Fruit fly (Drosophila melanogaster): Measurements from ENCODE around the gene CG14711.

Gene CG14711

dm6 chr3R:11655873-11656374, 32.8 kb downstream of the CG14711 start, which contains the start of gene CG42327 (continued):
- TF ChIP-seq CG30403 (GFP tag; optimal IDR thresholded peaks at IDR 0.05) (peak; percentile 94), CG8281 (tag; optimal IDR thresholded peaks at IDR 0.05) (peak; percentile 75), CG11085 (GFP tag; IDR thresholded peaks at IDR 0.05) (peak; percentile 69), Atf-2 (GFP tag; optimal IDR thresholded peaks at IDR 0.05) (peak; percentile 82), CG34224 (GFP tag; IDR thresholded peaks at IDR 0.05; ENCODE audit: partially characterized antibody) (no peak), Dek (tag; optimal IDR thresholded peaks at IDR 0.05) (peak; percentile 89), CG3726 (GFP tag; IDR thresholded peaks at IDR 0.05) (peak; percentile 93), CG6683 (GFP tag; optimal IDR thresholded peaks at IDR 0.05) (peak; percentile 88), CG10959 (GFP tag; IDR thresholded peaks at IDR 0.05) (peak; percentile 95), jigr1 (GFP tag; IDR thresholded peaks at IDR 0.05) (peak; percentile 74; the same call in 2 of the 3 replicates), CG5180 (GFP tag; optimal IDR thresholded peaks at IDR 0.05) (peak; percentile 75), Fer1 (GFP tag; optimal IDR thresholded peaks at IDR 0.05) (peak; percentile 94), CG10147 (GFP tag; optimal IDR thresholded peaks at IDR 0.05) (peak; percentile 87), zen (tag; optimal IDR thresholded peaks at IDR 0.05) (peak; percentile 87), Sry-β (GFP tag; optimal IDR thresholded peaks at IDR 0.05) (peak; percentile 66), Deaf1 (tag; optimal IDR thresholded peaks at IDR 0.05) (peak; percentile 72), CG2202 (tag; optimal IDR thresholded peaks at IDR 0.05) (peak; percentile 93), CG10274 (GFP tag; optimal IDR thresholded peaks at IDR 0.05) (peak; percentile 70), Side (GFP tag; optimal IDR thresholded peaks at IDR 0.05) (peak; percentile 79), hb (GFP tag; IDR thresholded peaks at IDR 0.05; ENCODE audit: partially characterized antibody) (no peak), tup (GFP tag; optimal IDR thresholded peaks at IDR 0.05) (peak; percentile 83), CG4282 (GFP tag; optimal IDR thresholded peaks at IDR 0.05) (peak; percentile 79), CG16815 (GFP tag; optimal IDR thresholded peaks at IDR 0.05) (peak; percentile 89), Nf-YB (GFP tag; optimal IDR thresholded peaks at IDR 0.05) (peak; percentile 80), shn (GFP tag; optimal IDR thresholded peaks at IDR 0.05) (peak; percentile 79), CG17359 (tag; optimal IDR thresholded peaks at IDR 0.05) (peak; percentile 96), ap (GFP tag; IDR thresholded peaks at IDR 0.05) (peak; percentile 93), ac (GFP tag; optimal IDR thresholded peaks at IDR 0.05) (peak; percentile 90), unpg (GFP tag; optimal IDR thresholded peaks at IDR 0.05) (peak; percentile 97), CG30020 (tag; optimal IDR thresholded peaks at IDR 0.05) (peak; percentile 69), lilli (GFP tag; optimal IDR thresholded peaks at IDR 0.05) (peak; percentile 88), emc (GFP tag; optimal IDR thresholded peaks at IDR 0.05) (no peak), al (GFP tag; IDR thresholded peaks at IDR 0.05) (peak; percentile 87), knrl (GFP tag; IDR thresholded peaks at IDR 0.05; ENCODE audit: partially characterized antibody) (no peak; the same call in 2 of the 3 replicates), NK7.1 (GFP tag; optimal IDR thresholded peaks at IDR 0.05) (peak; percentile 64), CG3281 (GFP tag; optimal IDR thresholded peaks at IDR 0.05) (peak; percentile 88), fru (optimal IDR thresholded peaks at IDR 0.05) (no peak), CG11723 (GFP tag; optimal IDR thresholded peaks at IDR 0.05) (peak; percentile 86), Meics (GFP tag; optimal IDR thresholded peaks at IDR 0.05) (peak; percentile 90), ERR (GFP tag; optimal IDR thresholded peaks at IDR 0.05) (peak; percentile 63), amos (GFP tag; IDR thresholded peaks at IDR 0.05; ENCODE audit: partially characterized antibody) (peak; percentile 32; the same call in 1 of the 2 replicates), B-H1 (GFP tag; IDR thresholded peaks at IDR 0.05) (peak; percentile 94), sens-2 (GFP tag; IDR thresholded peaks at IDR 0.05) (peak; percentile 90), ken (GFP tag; IDR thresholded peaks at IDR 0.05) (peak; percentile 97), tll (GFP tag; optimal IDR thresholded peaks at IDR 0.05) (no peak), unc-4 (GFP tag; IDR thresholded peaks at IDR 0.05; ENCODE audit: partially characterized antibody) (no peak; the same call in 1 of the 2 replicates), z (GFP tag; IDR thresholded peaks at IDR 0.05) (no peak; the same call in 1 of the 3 replicates), Gug (GFP tag; IDR thresholded peaks at IDR 0.05) (peak; percentile 90), D (optimal IDR thresholded peaks at IDR 0.05) (no peak), D (GFP tag; optimal IDR thresholded peaks at IDR 0.05) (peak; percentile 91)

All from whole organism, embryonic.